Worm (Caenorhabditis elegans): ENCODE measurements around the gene ZK856.4.

- TF ChIP-seq F10E7.11 (tag; optimal IDR thresholded peaks at IDR 0.05): no peak
- no peak for TF ChIP-seq ama-1 (optimal IDR thresholded peaks at IDR 0.05)
- TF ChIP-seq ama-1 (GFP tag; optimal IDR thresholded peaks at IDR 0.05): no peak
- no peak for TF ChIP-seq egl-44 (GFP tag; IDR thresholded peaks at IDR 0.05)
- TF ChIP-seq cebp-1 (GFP tag; IDR thresholded peaks at IDR 0.05): no peak
- TF ChIP-seq cebp-1 (tag; optimal IDR thresholded peaks at IDR 0.05): no peak
- TF ChIP-seq nhr-120 (GFP tag; IDR thresholded peaks at IDR 0.05): no peak
- no peak for TF ChIP-seq C06A6.2 (GFP tag; conservative IDR thresholded peaks at IDR 0.05)
- TF ChIP-seq ceh-40 (GFP tag; IDR thresholded peaks at IDR 0.05): no peak
- no peak for TF ChIP-seq snpc-4 (GFP tag; optimal IDR thresholded peaks at IDR 0.05)
- no peak for TF ChIP-seq snpc-4 (tag; optimal IDR thresholded peaks at IDR 0.05)
- TF ChIP-seq bed-1 (GFP tag; IDR thresholded peaks at IDR 0.05): no peak
- TF ChIP-seq sea-2 (GFP tag; IDR thresholded peaks at IDR 0.05): no peak
- no peak for TF ChIP-seq Y56A3A.18 (GFP tag; IDR thresholded peaks at IDR 0.05)
- TF ChIP-seq zim-3 (tag; optimal IDR thresholded peaks at IDR 0.05): no peak
- no peak for TF ChIP-seq unc-130 (GFP tag; optimal IDR thresholded peaks at IDR 0.05)
- no peak for TF ChIP-seq lin-35 (GFP tag; optimal IDR thresholded peaks at IDR 0.05)
These were observed 7.0 kb downstream of the ZK856.4 start, which contains the start of gene ZK856.5 for ce11 chrV:10190081-10190556.
